Fruit fly (Drosophila melanogaster) whole organism, wandering third instar larva: ENCODE results near the gene AcCoAS.

Experiments used
- Abd-B ChIP-seq: fragments of >200 bp; optimal IDR thresholded peaks from 2 replicates; lab custom pipeline; 2017; ENCODE audit warnings: missing biosample characterization, missing genetic modification characterization
- CG32264 ChIP-seq: fragments of 200-800 bp; sonication (Bioruptor generic); optimal IDR thresholded peaks from 2 replicates; lab custom pipeline; 2016; ENCODE audit warnings: missing biosample characterization, missing genetic modification characterization
- CG9705 ChIP-seq: fragments of 200-800 bp; sonication (Bioruptor generic); optimal IDR thresholded peaks from 2 replicates; lab custom pipeline; 2018; ENCODE audit warnings: missing biosample characterization, mild to moderate bottlenecking, missing genetic modification characterization
- CrebA ChIP-seq: fragments of 200-800 bp; sonication (Bioruptor generic); optimal IDR thresholded peaks from 2 replicates; lab custom pipeline; 2016; ENCODE audit warnings: missing biosample characterization, mild to moderate bottlenecking, missing genetic modification characterization, borderline replicate concordance
- Dfd ChIP-seq: fragments of >200 bp; optimal IDR thresholded peaks from 2 replicates; lab custom pipeline; 2017; ENCODE audit warnings: missing biosample characterization, missing genetic modification characterization
- GATAd ChIP-seq: sonication (Bioruptor generic); optimal IDR thresholded peaks from 2 replicates; lab custom pipeline; 2016; ENCODE audit warnings: missing biosample characterization, missing genetic modification characterization
- HLH106 ChIP-seq: fragments of 200-800 bp; optimal IDR thresholded peaks from 3 replicates; lab custom pipeline; 2019; ENCODE audit warnings: missing biosample characterization, mild to moderate bottlenecking, missing genetic modification characterization, moderate library complexity
- Hnf4 ChIP-seq: fragments of 200-800 bp; sonication (Bioruptor generic); optimal IDR thresholded peaks from 2 replicates; lab custom pipeline; 2016; ENCODE audit warnings: missing biosample characterization, mild to moderate bottlenecking, missing genetic modification characterization
- Hr78 ChIP-seq: fragments of >200 bp; optimal IDR thresholded peaks from 2 replicates; lab custom pipeline; 2017; ENCODE audit warnings: missing biosample characterization, missing genetic modification characterization
- Hr83 ChIP-seq: fragments of 200-300 bp; sonication (Bioruptor generic); optimal IDR thresholded peaks from 2 replicates; lab custom pipeline; 2016; ENCODE audit warnings: missing biosample characterization, mild to moderate bottlenecking, missing genetic modification characterization, moderate library complexity; ENCODE audit not compliant: poor library complexity, severe bottlenecking
- Jra ChIP-seq: sonication (Bioruptor generic); optimal IDR thresholded peaks from 2 replicates; lab custom pipeline; 2016; ENCODE audit warnings: missing biosample characterization, missing genetic modification characterization
- Mio ChIP-seq: sonication (Bioruptor generic); optimal IDR thresholded peaks from 2 replicates; lab custom pipeline; 2016; ENCODE audit warnings: missing biosample characterization, missing genetic modification characterization
- Myc ChIP-seq: fragments of >200 bp; optimal IDR thresholded peaks from 2 replicates; lab custom pipeline; 2017
- N ChIP-seq: fragments of >200 bp; optimal IDR thresholded peaks from 2 replicates; lab custom pipeline; 2018; ENCODE audit warnings: missing biosample characterization, missing external identifiers, missing genetic modification characterization
- OdsH ChIP-seq: fragments of 200-800 bp; sonication (Bioruptor generic); optimal IDR thresholded peaks from 2 replicates; lab custom pipeline; 2016; ENCODE audit warnings: missing biosample characterization, mild to moderate bottlenecking, missing genetic modification characterization
- Rel ChIP-seq, 2 experiments: fragments of 200-800 bp; sonication (Bioruptor generic) in 1 of 2; optimal IDR thresholded peaks; 2 replicates in 1 of 2; 3 replicates in 1 of 2; lab custom pipeline; 2016 to 2019; ENCODE audit warnings: mild to moderate bottlenecking in 2 of 2, missing biosample characterization in 2 of 2, missing genetic modification characterization in 2 of 2, moderate library complexity in 1 of 2
- Sp1 ChIP-seq: fragments of 200-800 bp; sonication (Bioruptor generic); optimal IDR thresholded peaks from 3 replicates; lab custom pipeline; 2019; ENCODE audit warnings: missing biosample characterization, mild to moderate bottlenecking, missing genetic modification characterization, moderate library complexity
- Vsx2 ChIP-seq: fragments of 200-300, 225-300 bp; sonication (Bioruptor generic); optimal IDR thresholded peaks from 2 replicates; lab custom pipeline; 2018; ENCODE audit warnings: missing biosample characterization, missing genetic modification characterization; ENCODE audit not compliant: partially characterized antibody
- br ChIP-seq: fragments of 200-800 bp; sonication (Bioruptor generic); optimal IDR thresholded peaks from 2 replicates; lab custom pipeline; 2016; ENCODE audit warnings: missing biosample characterization, missing genetic modification characterization
- brk ChIP-seq: fragments of 200-800 bp; sonication (Bioruptor generic); optimal IDR thresholded peaks from 2 replicates; lab custom pipeline; 2016; ENCODE audit warnings: missing biosample characterization, mild to moderate bottlenecking, missing genetic modification characterization
- dl ChIP-seq, 2 experiments: fragments of 175-275, 200-275 bp in 1 of 2; fragments of 200-275 bp in 1 of 2; sonication (Bioruptor generic); optimal IDR thresholded peaks; lab custom pipeline; 2018; ENCODE audit warnings: mild to moderate bottlenecking in 2 of 2, missing biosample characterization in 2 of 2, missing genetic modification characterization in 2 of 2, moderate library complexity in 2 of 2; ENCODE audit not compliant: partially characterized antibody in 2 of 2, insufficient read depth in 1 of 2
- dsf ChIP-seq: sonication (Bioruptor generic); optimal IDR thresholded peaks from 2 replicates; lab custom pipeline; 2016; ENCODE audit warnings: missing biosample characterization, missing genetic modification characterization, borderline replicate concordance
- ey ChIP-seq: fragments of 200-800 bp; sonication (Bioruptor generic); optimal IDR thresholded peaks from 2 replicates; lab custom pipeline; 2016; ENCODE audit warnings: missing biosample characterization, missing genetic modification characterization
- foxo ChIP-seq, 2 experiments: fragments of 200-800 bp; sonication (Bioruptor generic); optimal IDR thresholded peaks; 2 replicates in 1 of 2; 3 replicates in 1 of 2; lab custom pipeline; 2016 to 2017; ENCODE audit warnings: missing biosample characterization in 2 of 2, missing genetic modification characterization in 2 of 2
- h ChIP-seq: fragments of 200-800 bp; sonication (Bioruptor generic); optimal IDR thresholded peaks from 3 replicates; lab custom pipeline; 2016; ENCODE audit warnings: missing biosample characterization, mild to moderate bottlenecking, missing genetic modification characterization
- lola ChIP-seq: fragments of >200 bp; optimal IDR thresholded peaks from 2 replicates; lab custom pipeline; 2017; ENCODE audit warnings: missing biosample characterization, missing genetic modification characterization
- psq ChIP-seq: fragments of 200-800 bp; sonication (Bioruptor generic); optimal IDR thresholded peaks from 3 replicates; lab custom pipeline; 2017; ENCODE audit warnings: missing biosample characterization, mild to moderate bottlenecking, missing genetic modification characterization, moderate library complexity
- rgr ChIP-seq: fragments of 200-800 bp; sonication (Bioruptor generic); optimal IDR thresholded peaks from 3 replicates; lab custom pipeline; 2016; ENCODE audit warnings: missing biosample characterization, mild to moderate bottlenecking, missing genetic modification characterization
- tai ChIP-seq: sonication (Bioruptor generic); optimal IDR thresholded peaks from 2 replicates; lab custom pipeline; 2016; ENCODE audit warnings: missing biosample characterization, missing genetic modification characterization
- woc ChIP-seq: sonication (Bioruptor generic); optimal IDR thresholded peaks from 2 replicates; lab custom pipeline; 2016; ENCODE audit warnings: missing biosample characterization, mild to moderate bottlenecking, missing genetic modification characterization

The AcCoAS gene

DNA sequence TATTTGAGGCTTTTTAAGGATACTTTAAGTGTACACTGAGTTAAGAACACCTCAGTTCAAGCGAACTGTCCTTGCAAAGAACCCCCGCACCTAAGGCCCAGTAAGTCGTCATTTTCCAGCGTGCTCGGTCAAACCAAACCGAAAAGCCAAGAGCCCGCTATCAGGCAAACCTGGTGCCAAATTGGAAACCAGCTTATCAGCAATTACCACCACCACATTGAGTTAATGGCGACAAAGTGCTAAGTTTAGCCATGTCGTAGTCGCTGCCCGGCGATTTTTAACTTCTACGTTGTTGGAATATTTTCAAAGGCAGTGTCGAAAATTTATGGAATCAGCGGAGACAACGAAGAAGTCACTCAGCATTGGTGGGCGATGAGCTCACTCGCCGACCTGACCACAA is 2.7 kb upstream of the AcCoAS start:
- no peak for TF ChIP-seq lola (GFP tag; lab: Kevin White, UChicago)
- TF ChIP-seq Rel (GFP tag; optimal IDR thresholded peaks at IDR 0.05; lab: Kevin White, UChicago), result no peak
- peak; percentile 22 for TF ChIP-seq Rel (tag; optimal IDR thresholded peaks at IDR 0.05; lab: Kevin White, UChicago)

- TF ChIP-seq Abd-B (GFP tag; lab: Kevin White, UChicago), result no peak
- TF ChIP-seq lola (GFP tag; lab: Kevin White, UChicago), result no peak
- TF ChIP-seq Sp1, result no peak
- no peak for TF ChIP-seq Myc (lab: Kevin White, UChicago)
- no peak for TF ChIP-seq Jra (GFP tag; lab: Kevin White, UChicago)
- no peak for TF ChIP-seq h (GFP tag; lab: Kevin White, UChicago)
- no peak for TF ChIP-seq HLH106
- TF ChIP-seq woc (GFP tag; lab: Kevin White, UChicago), result peak; percentile 19
- TF ChIP-seq, all 38 proteins: peak for 1
Measured at dm6 chr3L:21281706-21282105, 1.7 kb upstream of the AcCoAS start.

DNA sequence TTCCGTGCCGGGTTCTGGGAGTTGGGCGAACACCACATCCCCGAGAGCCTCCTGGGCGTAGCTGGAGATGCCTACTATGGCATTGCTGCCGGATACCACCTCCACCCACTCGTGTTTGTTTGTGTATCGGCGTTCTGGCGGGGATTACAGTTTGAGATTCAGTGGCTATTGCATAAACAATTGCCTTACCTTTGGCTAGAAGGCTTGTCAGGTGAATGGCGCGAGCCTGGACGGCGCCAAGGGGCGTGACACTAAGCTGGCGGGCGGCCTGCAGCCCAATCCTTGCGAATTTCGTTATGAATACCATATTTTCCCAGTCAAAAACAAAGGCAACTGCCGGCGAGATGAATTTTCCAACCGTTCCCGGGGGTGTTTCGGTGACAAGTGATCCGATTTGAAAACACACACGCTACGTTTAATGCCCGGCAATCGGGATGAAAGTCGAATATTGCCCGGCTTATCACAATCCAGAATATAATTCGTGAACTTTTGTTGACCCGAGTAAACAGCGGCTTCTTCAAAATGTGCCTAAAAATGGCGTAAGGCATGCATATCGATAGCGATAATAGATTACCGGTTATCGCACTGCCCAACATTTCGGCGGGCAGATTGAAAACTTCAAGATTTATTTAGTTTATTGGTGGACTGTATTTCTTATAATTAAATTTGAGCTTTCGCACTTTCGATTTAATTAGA is 1.1 kb upstream of the AcCoAS start, which contains the start of gene ppl:
Gene ppl, minus strand, starts transcription at position 511 of the 696 bp plus-strand sequence.
- TF ChIP-seq Myc (lab: Kevin White, UChicago) (peak; percentile 25), lola (GFP tag; lab: Kevin White, UChicago) (no peak), Hr78 (GFP tag; lab: Kevin White, UChicago) (no peak), N (no peak), brk (GFP tag; lab: Kevin White, UChicago) (no peak), CG9705 (GFP tag; lab: Kevin White, UChicago) (no peak), Sp1 (peak; percentile 7), dl (GFP tag; optimal IDR thresholded peaks at IDR 0.05; lab: Kevin White, UChicago; ENCODE audit: insufficient read depth in 1 of 2, partially characterized antibody in 2 of 2) (no peak), dsf (no peak), CG32264 (GFP tag; lab: Kevin White, UChicago) (no peak), h (GFP tag; lab: Kevin White, UChicago) (peak; percentile 27), foxo (GFP tag; optimal IDR thresholded peaks at IDR 0.05; lab: Kevin White, UChicago) (peak in 1 of 2 experiments; percentile 10), Vsx2 (GFP tag; lab: Kevin White, UChicago) (no peak), tai (GFP tag; lab: Kevin White, UChicago) (no peak), CrebA (GFP tag; lab: Kevin White, UChicago) (no peak), Rel (GFP tag; optimal IDR thresholded peaks at IDR 0.05; lab: Kevin White, UChicago) (no peak), Rel (tag; optimal IDR thresholded peaks at IDR 0.05; lab: Kevin White, UChicago) (peak; percentile 47), Hnf4 (GFP tag; lab: Kevin White, UChicago) (peak; percentile 36), Dfd (no peak)
- TF ChIP-seq, all 38 proteins: peak for 6

dm6 chr3L:21279168-21279567 is 875 bp downstream of the AcCoAS start:
- TF ChIP-seq psq (GFP tag; lab: Kevin White, UChicago) (no peak), h (GFP tag; lab: Kevin White, UChicago) (no peak), CrebA (GFP tag; lab: Kevin White, UChicago) (no peak), Sp1 (no peak), ey (GFP tag; lab: Kevin White, UChicago) (no peak), Hnf4 (GFP tag; lab: Kevin White, UChicago) (no peak), N (no peak), Vsx2 (GFP tag; lab: Kevin White, UChicago) (no peak), Hr83 (GFP tag; lab: Kevin White, UChicago) (no peak), dsf (no peak), GATAd (no peak), tai (GFP tag; lab: Kevin White, UChicago) (no peak), rgr (GFP tag; lab: Kevin White, UChicago) (no peak), OdsH (GFP tag; lab: Kevin White, UChicago) (no peak)

DNA sequence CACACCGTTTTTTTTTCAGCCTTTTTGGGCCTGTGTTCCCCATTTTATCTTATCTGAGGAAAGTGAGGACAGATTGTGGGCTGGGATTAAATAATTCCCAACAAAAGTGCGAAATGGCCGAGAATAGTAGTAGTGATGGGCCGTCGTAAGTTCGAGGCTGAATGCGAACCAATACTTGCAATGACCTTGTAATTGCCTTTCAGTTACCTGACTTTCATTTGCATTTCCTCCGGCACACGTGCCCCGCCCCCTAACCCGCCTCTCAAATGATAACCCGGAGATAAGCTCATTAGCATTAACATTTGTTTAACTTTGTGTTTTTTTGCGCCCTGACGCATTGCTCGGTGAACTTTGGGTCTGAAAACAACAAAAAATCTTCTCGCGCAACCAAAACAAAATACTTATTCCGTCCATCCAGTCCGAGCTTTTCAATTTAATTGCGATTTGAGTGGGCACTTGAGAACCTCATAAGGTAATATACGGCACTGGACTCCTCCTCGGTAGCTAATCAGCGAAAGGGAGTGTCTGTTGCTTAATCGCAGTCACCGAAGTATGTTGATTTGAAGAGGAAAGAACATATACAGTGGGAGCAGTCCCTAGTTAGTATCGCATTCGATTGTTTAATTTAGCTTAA is 2.0 kb downstream of the AcCoAS start:
- TF ChIP-seq Rel (GFP tag; optimal IDR thresholded peaks at IDR 0.05; lab: Kevin White, UChicago) (no peak), Rel (tag; optimal IDR thresholded peaks at IDR 0.05; lab: Kevin White, UChicago) (peak; percentile 15), CG9705 (GFP tag; lab: Kevin White, UChicago) (no peak), h (GFP tag; lab: Kevin White, UChicago) (peak; percentile 15), GATAd (no peak), br (GFP tag; lab: Kevin White, UChicago) (no peak), Vsx2 (GFP tag; lab: Kevin White, UChicago) (peak; percentile 39), Mio (no peak), lola (GFP tag; lab: Kevin White, UChicago) (no peak), rgr (GFP tag; lab: Kevin White, UChicago) (no peak)
